Fruit fly (Drosophila melanogaster) whole organism, embryonic: ENCODE data around the gene mRpL19.

Experiments
- B-H1 ChIP-seq: fragments of 200-800 bp; sonication (Bioruptor generic); IDR thresholded peaks from 3 replicates; pipeline ENCODE4 v1.3.6; 2022; ENCODE audit warnings: missing biosample characterization, missing genetic modification characterization
- B-H2 ChIP-seq: fragments of 200-800 bp; sonication (Bioruptor generic); optimal IDR thresholded peaks from 2 replicates; lab custom pipeline; 2018; ENCODE audit warnings: missing biosample characterization, mild to moderate bottlenecking, missing genetic modification characterization
- Blimp-1 ChIP-seq: fragments of 200-800 bp; sonication (Bioruptor generic); optimal IDR thresholded peaks from 3 replicates; lab custom pipeline; 2018; ENCODE audit warnings: missing biosample characterization, missing genetic modification characterization, mild to moderate bottlenecking, moderate library complexity, missing genetic modification reagents
- CG1024 ChIP-seq: fragments of 200-800 bp; sonication (Bioruptor generic); IDR thresholded peaks from 2 replicates; pipeline ENCODE4 v1.3.6; 2022; ENCODE audit warnings: missing biosample characterization, missing genetic modification characterization
- CG10654 ChIP-seq: fragments of 200-800 bp; sonication (Bioruptor generic); optimal IDR thresholded peaks from 2 replicates; lab custom pipeline; 2016; ENCODE audit warnings: missing biosample characterization, missing genetic modification characterization
- CG11398 ChIP-seq: fragments of 200-800 bp; sonication (Bioruptor generic); optimal IDR thresholded peaks from 2 replicates; lab custom pipeline; 2016; ENCODE audit warnings: missing biosample characterization, missing genetic modification characterization
- CG1233 ChIP-seq: fragments of 200-800 bp; sonication (Bioruptor generic); optimal IDR thresholded peaks from 4 replicates; lab custom pipeline; 2018; ENCODE audit warnings: missing biosample characterization, mild to moderate bottlenecking, missing genetic modification characterization
- CG12391 ChIP-seq: fragments of 200-800 bp; sonication (Bioruptor generic); optimal IDR thresholded peaks from 3 replicates; lab custom pipeline; 2018; ENCODE audit warnings: missing biosample characterization, mild to moderate bottlenecking, missing genetic modification characterization, moderate library complexity
- CG13287 ChIP-seq: fragments of 200-800 bp; sonication (Bioruptor generic); IDR thresholded peaks from 2 replicates; pipeline ENCODE4 v1.3.6; 2022; ENCODE audit warnings: missing biosample characterization, missing genetic modification characterization; ENCODE audit not compliant: partially characterized antibody
- CG13296 ChIP-seq: fragments of 200-800 bp; sonication (Bioruptor generic); optimal IDR thresholded peaks from 3 replicates; lab custom pipeline; 2018; ENCODE audit warnings: missing biosample characterization, mild to moderate bottlenecking, missing genetic modification characterization
- CG14050 ChIP-seq: fragments of 200-800 bp; sonication (Bioruptor generic); IDR thresholded peaks from 3 replicates; pipeline ENCODE4 v1.3.6; 2022; ENCODE audit warnings: missing biosample characterization, missing genetic modification characterization
- CG15011 ChIP-seq: fragments of 200-800 bp; sonication (Bioruptor generic); optimal IDR thresholded peaks from 3 replicates; lab custom pipeline; 2018; ENCODE audit warnings: missing biosample characterization, mild to moderate bottlenecking, missing genetic modification characterization
- CG1792 ChIP-seq: fragments of 200-800 bp; sonication (Bioruptor generic); optimal IDR thresholded peaks from 2 replicates; lab custom pipeline; 2016; ENCODE audit warnings: missing biosample characterization, missing genetic modification characterization
- CG31441 ChIP-seq: fragments of 200-800 bp; sonication (Bioruptor generic); IDR thresholded peaks from 2 replicates; pipeline ENCODE4 v1.3.6; 2022; ENCODE audit warnings: missing biosample characterization, missing genetic modification characterization
- CG3726 ChIP-seq: fragments of 200-800 bp; sonication (Bioruptor generic); IDR thresholded peaks from 3 replicates; pipeline ENCODE4, ENCODE4 v1.3.6; 2022; ENCODE audit warnings: missing biosample characterization, missing genetic modification characterization
- CG7745 ChIP-seq: fragments of 200-800 bp; sonication (Bioruptor generic); optimal IDR thresholded peaks from 2 replicates; lab custom pipeline; 2018; ENCODE audit warnings: missing biosample characterization, mild to moderate bottlenecking, missing genetic modification characterization, moderate library complexity
- CG8359 ChIP-seq: fragments of 200-800 bp; sonication (Bioruptor generic); optimal IDR thresholded peaks from 2 replicates; lab custom pipeline; 2017; ENCODE audit warnings: missing biosample characterization, mild to moderate bottlenecking, missing genetic modification characterization, borderline replicate concordance
- CG9727 ChIP-seq: fragments of 200-800 bp; sonication (Bioruptor generic); optimal IDR thresholded peaks from 3 replicates; lab custom pipeline; 2017; ENCODE audit warnings: missing biosample characterization, mild to moderate bottlenecking, missing genetic modification characterization
- CkIIα-i1 ChIP-seq: fragments of 200-800 bp; sonication (Bioruptor generic); IDR thresholded peaks from 2 replicates; pipeline ENCODE4 v1.3.6; 2022; ENCODE audit warnings: missing biosample characterization, missing genetic modification characterization
- Dip2 ChIP-seq: fragments of 200-800 bp; sonication (Bioruptor generic); IDR thresholded peaks from 2 replicates; pipeline ENCODE4 v1.3.6; 2022; ENCODE audit warnings: missing biosample characterization, missing genetic modification characterization
- Eip74EF ChIP-seq, 2 experiments: fragments of 200-800 bp in 1 of 2; fragments of >200 bp in 1 of 2; sonication (Bioruptor generic) in 1 of 2; optimal IDR thresholded peaks; 2 replicates each; lab custom pipeline; 2017 to 2019; ENCODE audit warnings: missing biosample characterization in 2 of 2, missing genetic modification characterization in 2 of 2, mild to moderate bottlenecking in 1 of 2, moderate library complexity in 1 of 2
- Fer3 ChIP-seq: fragments of 200-800 bp; sonication (Bioruptor generic); optimal IDR thresholded peaks from 2 replicates; lab custom pipeline; 2018; ENCODE audit warnings: missing biosample characterization, mild to moderate bottlenecking, missing genetic modification characterization, moderate library complexity
- Hey ChIP-seq: fragments of 200-800 bp; sonication (Bioruptor generic); optimal IDR thresholded peaks from 3 replicates; lab custom pipeline; 2018; ENCODE audit warnings: missing biosample characterization, mild to moderate bottlenecking, missing genetic modification characterization
- Hmx ChIP-seq: fragments of 200-800 bp; sonication (Bioruptor generic); optimal IDR thresholded peaks from 2 replicates; lab custom pipeline; 2016; ENCODE audit warnings: missing biosample characterization, missing genetic modification characterization
- Hsf ChIP-seq: fragments of 200-800 bp; sonication (Bioruptor generic); optimal IDR thresholded peaks from 3 replicates; lab custom pipeline; 2016; ENCODE audit warnings: missing biosample characterization, missing genetic modification characterization
- Jarid2 ChIP-seq: fragments of 200-800 bp; sonication (Bioruptor generic); optimal IDR thresholded peaks from 3 replicates; lab custom pipeline; 2017; ENCODE audit warnings: mild to moderate bottlenecking, missing biosample characterization, missing genetic modification reagents, missing genetic modification characterization
- Mad ChIP-seq: fragments of 200-800 bp; sonication (Bioruptor generic); optimal IDR thresholded peaks from 2 replicates; lab custom pipeline; 2016; ENCODE audit warnings: missing biosample characterization, missing genetic modification characterization
- Meics ChIP-seq: fragments of 200-800 bp; sonication (Bioruptor generic); optimal IDR thresholded peaks from 2 replicates; lab custom pipeline; 2017; ENCODE audit warnings: missing biosample characterization, mild to moderate bottlenecking, missing genetic modification characterization
- Rx ChIP-seq: fragments of 200-800 bp; sonication (Bioruptor generic); IDR thresholded peaks from 2 replicates; pipeline ENCODE4 v1.3.6; 2022; ENCODE audit warnings: missing biosample characterization, missing genetic modification characterization
- Sry-β ChIP-seq: fragments of 200-800 bp; sonication (Bioruptor generic); optimal IDR thresholded peaks from 2 replicates; lab custom pipeline; 2018; ENCODE audit warnings: missing biosample characterization, mild to moderate bottlenecking, missing genetic modification characterization, moderate library complexity
- Stat92E ChIP-seq, 3 experiments: fragments of >200 bp in 2 of 3; fragments of 200-800 bp in 1 of 3; sonication (Bioruptor generic) in 1 of 3; optimal IDR thresholded peaks; 2 replicates each; lab custom pipeline; 2017 to 2019; ENCODE audit warnings: missing biosample characterization in 3 of 3, missing genetic modification characterization in 3 of 3, mild to moderate bottlenecking in 1 of 3, moderate library complexity in 1 of 3
- ap ChIP-seq: fragments of 200-800 bp; sonication (Bioruptor generic); IDR thresholded peaks from 2 replicates; pipeline ENCODE4 v1.3.6; 2022; ENCODE audit warnings: missing biosample characterization, missing genetic modification characterization
- caup ChIP-seq: fragments of 200-800 bp; sonication (Bioruptor generic); optimal IDR thresholded peaks from 3 replicates; lab custom pipeline; 2017; ENCODE audit warnings: missing biosample characterization, mild to moderate bottlenecking, missing genetic modification characterization, moderate library complexity; ENCODE audit not compliant: severe bottlenecking
- cg ChIP-seq: fragments of 200-800 bp; sonication (Bioruptor generic); optimal IDR thresholded peaks from 3 replicates; lab custom pipeline; 2019; ENCODE audit warnings: missing biosample characterization, mild to moderate bottlenecking, missing genetic modification characterization, moderate library complexity
- dati ChIP-seq: fragments of 200-800 bp; sonication (Bioruptor generic); IDR thresholded peaks from 2 replicates; pipeline ENCODE4 v1.3.6; 2022; ENCODE audit warnings: missing biosample characterization, missing genetic modification characterization
- dysf ChIP-seq: fragments of 200-800 bp; sonication (Bioruptor generic); IDR thresholded peaks from 3 replicates; pipeline ENCODE4 v1.3.6; 2022; ENCODE audit warnings: missing biosample characterization, missing genetic modification characterization
- gsb-n ChIP-seq: fragments of 200-800 bp; sonication (Bioruptor generic); optimal IDR thresholded peaks from 3 replicates; lab custom pipeline; 2018; ENCODE audit warnings: missing biosample characterization, mild to moderate bottlenecking, missing genetic modification characterization
- luna ChIP-seq: fragments of 200-800 bp; sonication (Bioruptor generic); optimal IDR thresholded peaks from 2 replicates; lab custom pipeline; 2016; ENCODE audit warnings: missing biosample characterization, missing genetic modification characterization
- mirr ChIP-seq: fragments of 200-800 bp; sonication (Bioruptor generic); optimal IDR thresholded peaks from 3 replicates; lab custom pipeline; 2018; ENCODE audit warnings: missing biosample characterization, mild to moderate bottlenecking, missing genetic modification characterization
- nom ChIP-seq: fragments of 200-800 bp; sonication (Bioruptor generic); optimal IDR thresholded peaks from 2 replicates; lab custom pipeline; 2017; ENCODE audit warnings: missing biosample characterization, missing genetic modification characterization, mild to moderate bottlenecking, moderate library complexity, missing genetic modification reagents
- p53 ChIP-seq: fragments of 200-800 bp; sonication (Bioruptor generic); optimal IDR thresholded peaks from 2 replicates; lab custom pipeline; 2016; ENCODE audit warnings: missing biosample characterization, missing genetic modification characterization
- pita ChIP-seq: fragments of 200-800 bp; sonication (Bioruptor generic); optimal IDR thresholded peaks from 2 replicates; lab custom pipeline; 2017; ENCODE audit warnings: missing biosample characterization, mild to moderate bottlenecking, missing genetic modification characterization
- pnt ChIP-seq: fragments of 200-800 bp; sonication (Bioruptor generic); optimal IDR thresholded peaks from 3 replicates; lab custom pipeline; 2016; ENCODE audit warnings: missing biosample characterization, missing genetic modification characterization
- sc ChIP-seq, 3 experiments: fragments of >200 bp in 2 of 3; fragments of 200-800 bp in 1 of 3; sonication (Bioruptor generic) in 1 of 3; optimal IDR thresholded peaks; 2 replicates in 2 of 3; 3 replicates in 1 of 3; lab custom pipeline; 2017; ENCODE audit warnings: mild to moderate bottlenecking in 1 of 3, missing biosample characterization in 1 of 3, missing genetic modification characterization in 1 of 3, missing genetic modification reagents in 1 of 3
- sens-2 ChIP-seq: fragments of 200-800 bp; sonication (Bioruptor generic); IDR thresholded peaks from 2 replicates; pipeline ENCODE4 v1.3.6; 2022; ENCODE audit warnings: missing biosample characterization, missing genetic modification characterization
- slp2 ChIP-seq: fragments of 200-800 bp; sonication (Bioruptor generic); optimal IDR thresholded peaks from 2 replicates; lab custom pipeline; 2016; ENCODE audit warnings: missing biosample characterization, missing genetic modification characterization
- trem ChIP-seq: fragments of 200-800 bp; optimal IDR thresholded peaks from 3 replicates; lab custom pipeline; 2019; ENCODE audit warnings: missing biosample characterization, mild to moderate bottlenecking, missing genetic modification characterization, moderate library complexity
- tx ChIP-seq: fragments of 200-800 bp; sonication (Bioruptor generic); optimal IDR thresholded peaks from 2 replicates; lab custom pipeline; 2016; ENCODE audit warnings: missing biosample characterization, missing genetic modification characterization
- zen2 ChIP-seq: fragments of 200-800 bp; sonication (Bioruptor generic); IDR thresholded peaks from 3 replicates; pipeline ENCODE4 v1.3.6; 2022; ENCODE audit warnings: missing biosample characterization, missing genetic modification characterization; ENCODE audit not compliant: partially characterized antibody

Gene mRpL19

dm6 chr3R:8676560-8677000 lies 2.7 kb downstream of the mRpL19 start, which contains the start of the genes Unc50, CG11755 and CG8043 (continued):
- TF ChIP-seq cg (GFP tag; lab: Kevin White, UChicago): no peak
- TF ChIP-seq CG13296: peak; percentile 69
- no peak for TF ChIP-seq sc (optimal IDR thresholded peaks at IDR 0.05; lab: Kevin White, UChicago)
- peak; percentile 29 for TF ChIP-seq sc (GFP tag; optimal IDR thresholded peaks at IDR 0.05; lab: Kevin White, UChicago)
- TF ChIP-seq Fer3 (tag; lab: Kevin White, UChicago): peak; percentile 70
- no peak for TF ChIP-seq Hey (tag; lab: Kevin White, UChicago)
- TF ChIP-seq luna (GFP tag; lab: Kevin White, UChicago): peak; percentile 48
- TF ChIP-seq Dip2: no peak
- no peak for TF ChIP-seq pita (GFP tag; lab: Kevin White, UChicago)
- peak; percentile 52 for TF ChIP-seq pnt (GFP tag; lab: Kevin White, UChicago)
- TF ChIP-seq CG1024: peak; percentile 34; the same call in 1 of the 2 replicates
- TF ChIP-seq ap (GFP tag; lab: Robert Waterston, UW): peak; percentile 34; the same call in 1 of the 2 replicates
- no peak for TF ChIP-seq p53 (GFP tag; lab: Kevin White, UChicago)
- TF ChIP-seq slp2 (GFP tag; lab: Kevin White, UChicago): peak; percentile 43
- peak; percentile 73 for TF ChIP-seq CG10654 (GFP tag; lab: Kevin White, UChicago)
- peak in 1 of 3 experiments; percentile 75 for TF ChIP-seq Stat92E (GFP tag; optimal IDR thresholded peaks at IDR 0.05; lab: Kevin White, UChicago)
- TF ChIP-seq Mad: peak; percentile 76
- TF ChIP-seq sens-2 (GFP tag; lab: Robert Waterston, UW): no peak
- TF ChIP-seq CG7745 (tag; lab: Kevin White, UChicago): no peak
- TF ChIP-seq caup (GFP tag; lab: Kevin White, UChicago): peak; percentile 52
- peak; percentile 69 for TF ChIP-seq gsb-n
- no peak for TF ChIP-seq CG8359 (GFP tag; lab: Kevin White, UChicago)
- TF ChIP-seq Sry-β (GFP tag; lab: Kevin White, UChicago): peak; percentile 46
- no peak for TF ChIP-seq Blimp-1
- TF ChIP-seq B-H2 (GFP tag; lab: Kevin White, UChicago): peak; percentile 80
- peak; percentile 53 for TF ChIP-seq CG15011
- no peak for TF ChIP-seq dati (GFP tag; lab: Robert Waterston, UW)
- peak; percentile 78 for TF ChIP-seq CG31441 (GFP tag; lab: Robert Waterston, UW)
- TF ChIP-seq trem (tag; lab: Kevin White, UChicago): peak; percentile 94
- TF ChIP-seq Meics: peak; percentile 77
- peak; percentile 87 for TF ChIP-seq CG12391 (tag; lab: Kevin White, UChicago)
- TF ChIP-seq CG1233 (GFP tag; lab: Kevin White, UChicago): peak; percentile 70
- peak; percentile 66 for TF ChIP-seq Hmx
- TF ChIP-seq CkIIα-i1 (GFP tag; lab: Robert Waterston, UW): no peak
- TF ChIP-seq Hsf (GFP tag; lab: Kevin White, UChicago): peak; percentile 88
- peak; percentile 46; the same call in 1 of the 2 replicates for TF ChIP-seq Rx (GFP tag; lab: Robert Waterston, UW)
- no peak for TF ChIP-seq Eip74EF (GFP tag; optimal IDR thresholded peaks at IDR 0.05; lab: Kevin White, UChicago)
- TF ChIP-seq dysf (GFP tag; lab: Robert Waterston, UW): peak; percentile 86
- peak; percentile 53 for TF ChIP-seq tx (GFP tag; lab: Kevin White, UChicago)
- TF ChIP-seq nom (GFP tag; lab: Kevin White, UChicago): no peak
- peak; percentile 95 for TF ChIP-seq zen2
- TF ChIP-seq B-H1 (GFP tag; lab: Robert Waterston, UW): peak; percentile 44; the same call in 2 of the 3 replicates
- TF ChIP-seq CG9727 (GFP tag; lab: Kevin White, UChicago): peak; percentile 82
- peak; percentile 66 for TF ChIP-seq mirr (GFP tag; lab: Kevin White, UChicago)
- no peak for TF ChIP-seq CG11398 (GFP tag; lab: Kevin White, UChicago)
- no peak for TF ChIP-seq CG1792 (GFP tag; lab: Kevin White, UChicago)
- peak; percentile 25; the same call in 1 of the 3 replicates for TF ChIP-seq CG14050 (GFP tag; lab: Robert Waterston, UW)
- peak; percentile 99 for TF ChIP-seq CG13287 (GFP tag; lab: Robert Waterston, UW)
- TF ChIP-seq Jarid2 (GFP tag; lab: Kevin White, UChicago): no peak
- TF ChIP-seq CG3726 (GFP tag; lab: Robert Waterston, UW): no peak; the same call in 2 of the 3 replicates
